Worm (Caenorhabditis elegans): ENCODE measurements around the gene asp-6.

The asp-6 gene

ce11 chrV:8217661-8218265 lies 51.0 kb downstream of the asp-6 start, which contains the start of gene K07C11.8:
Gene K07C11.8 (minus strand): TSS chrV:8217884.
- TF ChIP-seq unc-62 (GFP tag; optimal IDR thresholded peaks at IDR 0.05), result no peak
